Worm (Caenorhabditis elegans): Measurements from ENCODE around the gene Y25C1A.8.

DNA sequence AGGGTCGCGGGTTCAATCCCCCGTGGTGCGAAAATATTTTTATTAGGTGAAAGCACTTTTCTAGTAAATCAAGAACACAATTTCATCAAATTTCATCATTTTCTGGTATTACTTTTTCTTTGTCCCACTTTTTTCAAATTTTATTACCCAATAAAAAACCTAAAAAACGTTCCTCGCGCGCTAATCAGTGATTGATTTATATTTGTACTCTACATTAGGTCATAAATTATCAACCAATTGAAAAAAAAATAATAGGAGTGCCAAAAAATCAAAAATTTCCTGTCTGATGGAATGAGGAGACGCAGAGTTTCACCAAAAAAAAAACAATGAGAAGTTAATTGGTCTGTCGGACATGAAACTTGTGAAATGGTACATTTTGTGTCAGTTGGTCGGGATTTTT is 52.1 kb downstream of the Y25C1A.8 start:
- TF ChIP-seq unc-62 (GFP tag; optimal IDR thresholded peaks at IDR 0.05) (no peak), pqm-1 (tag; optimal IDR thresholded peaks at IDR 0.05) (no peak), pag-3 (tag; optimal IDR thresholded peaks at IDR 0.05; ENCODE audit: borderline replicate concordance, insufficient read depth) (no peak), hpl-2 (GFP tag; optimal IDR thresholded peaks at IDR 0.05) (no peak), dsc-1 (tag; optimal IDR thresholded peaks at IDR 0.05) (no peak), zag-1 (tag; optimal IDR thresholded peaks at IDR 0.05) (no peak), fos-1 (tag; optimal IDR thresholded peaks at IDR 0.05) (no peak), mdl-1 (tag; optimal IDR thresholded peaks at IDR 0.05) (no peak), elt-3 (tag; optimal IDR thresholded peaks at IDR 0.05) (no peak), ceh-90 (tag; optimal IDR thresholded peaks at IDR 0.05) (no peak)

Data from whole organism, L1 larva.